Fruit fly (Drosophila melanogaster): ENCODE data around the gene CG31156.

Gene CG31156

DNA sequence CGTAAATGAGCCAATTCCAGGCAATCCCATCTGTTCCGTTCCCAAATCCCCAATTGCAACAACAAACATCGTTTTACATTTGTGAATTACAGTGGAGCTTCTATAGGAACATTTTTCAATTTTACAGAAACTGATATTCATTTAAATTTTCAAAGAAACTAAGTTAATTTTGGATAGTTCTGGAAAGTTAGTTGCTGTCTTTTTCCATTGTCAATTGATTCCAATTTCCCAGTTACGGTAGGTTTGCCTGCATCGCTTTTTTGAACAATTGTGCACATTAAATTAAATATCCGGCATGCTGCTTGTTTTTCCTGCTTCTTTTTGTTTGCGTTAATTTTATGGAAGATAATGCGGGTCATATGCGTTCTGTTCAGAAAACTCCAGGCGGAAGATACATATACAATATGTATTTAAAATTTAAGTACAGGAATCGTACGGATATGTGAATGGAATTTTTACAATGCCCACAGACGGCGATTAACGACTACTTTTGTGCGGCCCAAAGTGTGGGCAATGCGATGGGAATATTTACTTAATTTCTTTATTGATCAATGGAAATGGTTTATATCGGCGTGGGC, 14.6 kb upstream of the CG31156 start (continued):
- peak; percentile 14 for TF ChIP-seq Chrac-16 (GFP tag; optimal IDR thresholded peaks at IDR 0.05)
- peak; percentile 54 for TF ChIP-seq CoRest (tag; optimal IDR thresholded peaks at IDR 0.05)
- TF ChIP-seq zfh2 (GFP tag; optimal IDR thresholded peaks at IDR 0.05) = peak; percentile 25
- TF ChIP-seq Hr3 (GFP tag; optimal IDR thresholded peaks at IDR 0.05) = peak; percentile 37
- no peak for TF ChIP-seq ssp (GFP tag; IDR thresholded peaks at IDR 0.05)
- peak; percentile 47 for TF ChIP-seq CG9817 (tag; optimal IDR thresholded peaks at IDR 0.05)
- peak; percentile 7 for TF ChIP-seq Dip3 (GFP tag; optimal IDR thresholded peaks at IDR 0.05)
- TF ChIP-seq NfI (GFP tag; optimal IDR thresholded peaks at IDR 0.05) = peak; percentile 42
- no peak for TF ChIP-seq MESR4 (GFP tag; optimal IDR thresholded peaks at IDR 0.05)
- no peak for TF ChIP-seq nerfin-2 (GFP tag; IDR thresholded peaks at IDR 0.05; ENCODE audit: partially characterized antibody)
- TF ChIP-seq Ada2b (GFP tag; IDR thresholded peaks at IDR 0.05) = peak; percentile 50
- TF ChIP-seq NC2α (GFP tag; optimal IDR thresholded peaks at IDR 0.05) = no peak
- TF ChIP-seq CG6765 (GFP tag; optimal IDR thresholded peaks at IDR 0.05) = no peak
- no peak for TF ChIP-seq insv (GFP tag; optimal IDR thresholded peaks at IDR 0.05)
- TF ChIP-seq seq (GFP tag; IDR thresholded peaks at IDR 0.05) = peak; percentile 46; the same call in 1 of the 2 replicates
- no peak for TF ChIP-seq CG6854 (GFP tag; optimal IDR thresholded peaks at IDR 0.05)
- no peak for TF ChIP-seq CG7928 (GFP tag; optimal IDR thresholded peaks at IDR 0.05)
- peak; percentile 13; the same call in 1 of the 2 replicates for TF ChIP-seq E2f2 (GFP tag; IDR thresholded peaks at IDR 0.05)
- TF ChIP-seq CG14014 (GFP tag; IDR thresholded peaks at IDR 0.05) = peak; percentile 55; the same call in 1 of the 2 replicates
- TF ChIP-seq CG12659 (GFP tag; optimal IDR thresholded peaks at IDR 0.05) = peak; percentile 13
- TF ChIP-seq CG7839 (tag; optimal IDR thresholded peaks at IDR 0.05) = peak; percentile 20
- TF ChIP-seq gcm (GFP tag; optimal IDR thresholded peaks at IDR 0.05) = peak; percentile 80
- TF ChIP-seq CG12391 (tag; optimal IDR thresholded peaks at IDR 0.05) = peak; percentile 48
- TF ChIP-seq lab (GFP tag; optimal IDR thresholded peaks at IDR 0.05) = peak; percentile 33
- TF ChIP-seq sug (tag; optimal IDR thresholded peaks at IDR 0.05) = peak; percentile 17
- TF ChIP-seq CG12942 (GFP tag; optimal IDR thresholded peaks at IDR 0.05) = peak; percentile 14
- TF ChIP-seq row (GFP tag; IDR thresholded peaks at IDR 0.05) = peak; percentile 75
- TF ChIP-seq grau (tag; optimal IDR thresholded peaks at IDR 0.05) = peak; percentile 87
- no peak for TF ChIP-seq Atf3 (GFP tag; optimal IDR thresholded peaks at IDR 0.05)
- TF ChIP-seq ken (GFP tag; IDR thresholded peaks at IDR 0.05) = 0 out of 3 replicates have a peak, but pooled peaks have one; percentile 18
- no peak for TF ChIP-seq bowl (GFP tag; IDR thresholded peaks at IDR 0.05)
- 0 out of 3 replicates have a peak, but pooled peaks have one; percentile 35 for TF ChIP-seq dysf (GFP tag; IDR thresholded peaks at IDR 0.05)
- no peak for TF ChIP-seq Hmr (GFP tag; optimal IDR thresholded peaks at IDR 0.05)
- no peak for TF ChIP-seq CG34376 (GFP tag; optimal IDR thresholded peaks at IDR 0.05)
- peak; percentile 49; the same call in 1 of the 2 replicates for TF ChIP-seq CG14441 (GFP tag; IDR thresholded peaks at IDR 0.05)
- TF ChIP-seq Usf (GFP tag; optimal IDR thresholded peaks at IDR 0.05) = no peak
- peak; percentile 64 for TF ChIP-seq sens (GFP tag)
- TF ChIP-seq fd3F (GFP tag; optimal IDR thresholded peaks at IDR 0.05) = peak; percentile 37
- TF ChIP-seq esg (GFP tag; conservative IDR thresholded peaks at IDR 0.05) = peak; percentile 53
- no peak for TF ChIP-seq CG14965 (GFP tag; optimal IDR thresholded peaks at IDR 0.05; ENCODE audit: borderline replicate concordance)
- TF ChIP-seq chn (GFP tag; optimal IDR thresholded peaks at IDR 0.05) = peak; percentile 23
- no peak for TF ChIP-seq hkb (optimal IDR thresholded peaks at IDR 0.05)
- peak; percentile 70 for TF ChIP-seq hkb (GFP tag; IDR thresholded peaks at IDR 0.05)
- peak; percentile 3 for TF ChIP-seq Ssrp (tag; optimal IDR thresholded peaks at IDR 0.05)
- peak; percentile 20 for TF ChIP-seq CG9437 (GFP tag; optimal IDR thresholded peaks at IDR 0.05)
- peak; percentile 37 for TF ChIP-seq CG2678 (tag; optimal IDR thresholded peaks at IDR 0.05)
- 0 out of 3 replicates have a peak, but pooled peaks have one; percentile 42 for TF ChIP-seq ci (GFP tag; IDR thresholded peaks at IDR 0.05)
- peak; percentile 23; the same call in 1 of the 2 replicates for TF ChIP-seq MBD-R2 (GFP tag; IDR thresholded peaks at IDR 0.05)
- peak; percentile 43 for TF ChIP-seq H2.0 (GFP tag; IDR thresholded peaks at IDR 0.05)
- no peak for TF ChIP-seq gcm2 (GFP tag; optimal IDR thresholded peaks at IDR 0.05)
